Fruit fly (Drosophila melanogaster) Kc167 (cell line): ENCODE data around the gene Cipc.

ENCODE experiments used
- Myc ChIP-seq: fragments of >200 bp; optimal IDR thresholded peaks from 2 replicates; lab custom pipeline; 2017; ENCODE audit warnings: missing external identifiers
- h ChIP-seq: fragments of >200 bp; optimal IDR thresholded peaks from 3 replicates; lab custom pipeline; 2018; ENCODE audit warnings: missing external identifiers
- psq ChIP-seq: fragments of >200 bp; optimal IDR thresholded peaks from 2 replicates; lab custom pipeline; 2017; ENCODE audit warnings: missing external identifiers

DNA sequence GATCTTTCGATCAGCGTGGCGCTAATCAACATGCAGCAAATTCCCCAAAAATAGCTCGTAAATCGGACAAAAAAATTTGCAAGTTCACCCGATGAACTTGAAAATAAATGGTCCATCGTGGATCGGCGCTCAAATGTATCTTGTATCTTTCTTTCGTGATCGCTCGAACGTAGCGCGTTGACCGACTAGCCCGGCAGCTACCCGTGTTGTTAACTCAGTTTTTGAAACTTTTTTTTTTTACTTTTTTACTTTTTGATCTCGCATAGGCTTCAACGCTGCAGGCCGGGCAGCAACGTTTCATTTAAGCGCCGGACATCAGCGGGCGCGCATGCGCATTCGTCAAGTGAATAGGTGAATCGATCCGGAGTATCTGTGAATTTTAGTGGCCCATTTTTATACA is 26.2 kb downstream of the Cipc start, which contains the start of gene CG6142:
- TF ChIP-seq h (lab: Kevin White, UChicago) (no peak), psq (lab: Kevin White, UChicago) (no peak), Myc (lab: Kevin White, UChicago) (no peak)
